Worm (Caenorhabditis elegans): ENCODE measurements around the gene F11G11.15.
"Not testable (repeated sequence)": the region's sequence is repeated elsewhere in the genome, so short reads cannot be mapped to it uniquely, and the experiment has no call there.

Gene F11G11.15

ce11 chrII:4874335-4874861 is at the start of gene F11G11.15:
TSS of gene F11G11.15 (plus strand) at chrII:4874845.
- TF ChIP-seq ceh-24 (tag; optimal IDR thresholded peaks at IDR 0.05) = no peak
- TF ChIP-seq tbx-7 (tag; optimal IDR thresholded peaks at IDR 0.05) = no peak
- TF ChIP-seq ceh-22 (tag; optimal IDR thresholded peaks at IDR 0.05) = no peak
- TF ChIP-seq ama-1 (optimal IDR thresholded peaks at IDR 0.05) = no peak
- no peak for TF ChIP-seq ceh-18 (tag; optimal IDR thresholded peaks at IDR 0.05)
- no peak for TF ChIP-seq F13H6.1 (tag; optimal IDR thresholded peaks at IDR 0.05)
- TF ChIP-seq nhr-232 (tag; optimal IDR thresholded peaks at IDR 0.05) = no peak
- TF ChIP-seq ceh-14 (tag; optimal IDR thresholded peaks at IDR 0.05) = no peak
- no peak for TF ChIP-seq dve-1 (tag; optimal IDR thresholded peaks at IDR 0.05)
- no peak for TF ChIP-seq lin-11 (tag; optimal IDR thresholded peaks at IDR 0.05)
- no peak for TF ChIP-seq pqm-1 (tag; optimal IDR thresholded peaks at IDR 0.05)
- no peak for TF ChIP-seq C08G9.2 (tag; optimal IDR thresholded peaks at IDR 0.05)
- TF ChIP-seq unc-86 (tag; optimal IDR thresholded peaks at IDR 0.05) = no peak
- TF ChIP-seq unc-42 (tag; optimal IDR thresholded peaks at IDR 0.05) = no peak
- no peak for TF ChIP-seq ceh-30 (tag; optimal IDR thresholded peaks at IDR 0.05)
- no peak for TF ChIP-seq hlh-30 (tag; optimal IDR thresholded peaks at IDR 0.05; ENCODE audit: insufficient read depth)
- no peak for TF ChIP-seq npax-4 (tag; optimal IDR thresholded peaks at IDR 0.05)
- no peak for TF ChIP-seq hlh-15 (tag; optimal IDR thresholded peaks at IDR 0.05)

- not testable (repeated sequence) for TF ChIP-seq ztf-16, madf-2, pha-2 (tag; optimal IDR thresholded peaks at IDR 0.05)
Measured at ce11 chrII:4825133-4825532, 49.5 kb upstream of the F11G11.15 start, which contains the start of the genes C33F10.8 and msp-40. TSS of gene C33F10.8 (minus strand) at chrII:4825233. TSS of gene msp-40 (plus strand) at chrII:4825414.

ce11 chrII:4827734-4828609 is 46.7 kb upstream of the F11G11.15 start, which contains the start of the genes fbxb-88 and tbck-1:
TSS of gene fbxb-88 (minus strand) at chrII:4827884.
TSS of gene tbck-1 (plus strand) at chrII:4828559.
- no peak for TF ChIP-seq unc-3 (GFP tag; conservative IDR thresholded peaks at IDR 0.05)
- no peak for TF ChIP-seq unc-3 (tag; optimal IDR thresholded peaks at IDR 0.05)
- no peak for TF ChIP-seq ceh-22 (tag; optimal IDR thresholded peaks at IDR 0.05)
- TF ChIP-seq ceh-34 (tag; optimal IDR thresholded peaks at IDR 0.05) = peak; percentile 0
- TF ChIP-seq unc-55 (GFP tag; optimal IDR thresholded peaks at IDR 0.05) = peak; percentile 68
- TF ChIP-seq pha-4 (tag; optimal IDR thresholded peaks at IDR 0.05) = no peak

ce11 chrII:4834761-4835160 is 39.9 kb upstream of the F11G11.15 start, which contains the start of the genes C33F10.11 and C33F10.1:
TSS of gene C33F10.11 (minus strand) at chrII:4834861.
TSS of gene C33F10.1 (plus strand) at chrII:4835023.
- TF ChIP-seq sox-4 (tag; optimal IDR thresholded peaks at IDR 0.05) = no peak
- TF ChIP-seq ahr-1 (tag; optimal IDR thresholded peaks at IDR 0.05) = no peak
- no peak for TF ChIP-seq tbx-2 (tag; optimal IDR thresholded peaks at IDR 0.05)
- no peak for TF ChIP-seq sdc-2 (tag; optimal IDR thresholded peaks at IDR 0.05)
- TF ChIP-seq ref-2 (tag; optimal IDR thresholded peaks at IDR 0.05) = no peak
- no peak for TF ChIP-seq odd-2 (tag; optimal IDR thresholded peaks at IDR 0.05)
- TF ChIP-seq dmd-4 (tag; optimal IDR thresholded peaks at IDR 0.05; ENCODE audit: borderline replicate concordance) = no peak
- TF ChIP-seq mec-3 (tag; optimal IDR thresholded peaks at IDR 0.05; ENCODE audit: borderline replicate concordance) = no peak

- TF ChIP-seq pha-4 (tag; optimal IDR thresholded peaks at IDR 0.05) (no peak), elt-2 (tag; optimal IDR thresholded peaks at IDR 0.05) (no peak), ttx-3 (tag; optimal IDR thresholded peaks at IDR 0.05) (no peak), ceh-30 (tag; optimal IDR thresholded peaks at IDR 0.05) (no peak), fax-1 (tag; optimal IDR thresholded peaks at IDR 0.05) (no peak), ceh-19 (GFP tag; optimal IDR thresholded peaks at IDR 0.05) (no peak), tbx-2 (tag; optimal IDR thresholded peaks at IDR 0.05) (no peak), ceh-31 (tag; optimal IDR thresholded peaks at IDR 0.05) (no peak), ahr-1 (tag; optimal IDR thresholded peaks at IDR 0.05) (no peak)
Measured at ce11 chrII:4837659-4838058, 37.0 kb upstream of the F11G11.15 start, which contains the start of gene C33F10.12. TSS of gene C33F10.12 (minus strand) at chrII:4837759.
